Worm (Caenorhabditis elegans) whole organism, young adult: ENCODE data around the gene aak-2.

Experiments used
- B0035.1 ChIP-seq: sonication (generic microtip); optimal IDR thresholded peaks from 2 replicates; lab custom pipeline; 2016; ENCODE audit warnings: missing genetic modification characterization, mild to moderate bottlenecking, missing compliant biosample characterization, missing genotype, missing genetic modification reagents
- F49E8.2 ChIP-seq: sonication (generic microtip); optimal IDR thresholded peaks from 3 replicates; lab custom pipeline; 2017; ENCODE audit warnings: missing genetic modification characterization, mild to moderate bottlenecking, missing compliant biosample characterization, antibody characterized with exemption, moderate library complexity; ENCODE audit not compliant: insufficient read depth
- K11D2.4 ChIP-seq: fragments of 200-800 bp; sonication (Bioruptor generic); IDR thresholded peaks from 2 replicates; pipeline ENCODE4 v1.3.6; 2022; ENCODE audit warnings: missing genetic modification reagents, missing genetic modification characterization, missing compliant biosample characterization
- K12H6.12 ChIP-seq: fragments of 200-800 bp; sonication (Bioruptor generic); optimal IDR thresholded peaks from 2 replicates; lab custom pipeline; 2018; ENCODE audit warnings: mild to moderate bottlenecking, missing genetic modification characterization, missing compliant biosample characterization
- T07F8.4 ChIP-seq: sonication (generic microtip); optimal IDR thresholded peaks from 2 replicates; lab custom pipeline; 2016; ENCODE audit warnings: mild to moderate bottlenecking, missing genetic modification characterization, moderate library complexity, missing compliant biosample characterization
- T26A5.8 ChIP-seq: sonication (generic microtip); optimal IDR thresholded peaks from 2 replicates; lab custom pipeline; 2016; ENCODE audit warnings: missing genetic modification characterization, missing compliant biosample characterization
- Y95B8A.8 ChIP-seq: fragments of 200-800 bp; sonication (Bioruptor generic); IDR thresholded peaks from 2 replicates; pipeline ENCODE4 v1.3.6; 2022; ENCODE audit warnings: missing genetic modification reagents, missing genetic modification characterization, missing compliant biosample characterization
- athp-1 ChIP-seq: sonication (generic microtip); optimal IDR thresholded peaks from 2 replicates; lab custom pipeline; 2017; ENCODE audit warnings: mild to moderate bottlenecking, missing genetic modification characterization, missing compliant biosample characterization
- attf-3 ChIP-seq: fragments of 200-800 bp; sonication (Bioruptor generic); conservative IDR thresholded peaks from 2 replicates; pipeline ENCODE4 v1.3.6; 2022; ENCODE audit warnings: missing genetic modification reagents, missing genetic modification characterization, missing compliant biosample characterization
- ceh-27 ChIP-seq: fragments of 200-800 bp; sonication (Bioruptor generic); optimal IDR thresholded peaks from 2 replicates; lab custom pipeline; 2018; ENCODE audit warnings: mild to moderate bottlenecking, missing genetic modification characterization, moderate library complexity, missing compliant biosample characterization
- ceh-58 ChIP-seq: fragments of 200-800 bp; sonication (Bioruptor generic); IDR thresholded peaks from 2 replicates; pipeline ENCODE4 v1.3.6; 2022; ENCODE audit warnings: missing genetic modification characterization, missing compliant biosample characterization
- die-1 ChIP-seq: sonication (generic microtip); optimal IDR thresholded peaks from 2 replicates; lab custom pipeline; 2016; ENCODE audit warnings: missing genotype, mild to moderate bottlenecking, missing genetic modification characterization, missing compliant biosample characterization
- dox-1 ChIP-seq: fragments of 200-800 bp; sonication (Bioruptor generic); IDR thresholded peaks from 2 replicates; pipeline ENCODE4 v1.3.6; 2022; ENCODE audit warnings: missing genetic modification reagents, missing genetic modification characterization, missing compliant biosample characterization
- dpff-1 ChIP-seq: sonication (generic microtip); optimal IDR thresholded peaks from 2 replicates; lab custom pipeline; 2017; ENCODE audit warnings: mild to moderate bottlenecking, missing genetic modification characterization, missing compliant biosample characterization
- ets-4 ChIP-seq: fragments of 200-800 bp; sonication (Bioruptor generic); optimal IDR thresholded peaks from 2 replicates; lab custom pipeline; 2018; ENCODE audit warnings: mild to moderate bottlenecking, missing genetic modification characterization, missing compliant biosample characterization
- gei-17 ChIP-seq: fragments of 200-800 bp; sonication (Bioruptor generic); optimal IDR thresholded peaks from 2 replicates; lab custom pipeline; 2018; ENCODE audit warnings: mild to moderate bottlenecking, missing genetic modification characterization, missing compliant biosample characterization
- hmg-1.2 ChIP-seq: fragments of 200-800 bp; sonication (Bioruptor generic); IDR thresholded peaks from 2 replicates; pipeline ENCODE4 v1.3.6; 2022; ENCODE audit warnings: missing genetic modification reagents, missing genetic modification characterization, missing compliant biosample characterization
- hmg-20 ChIP-seq: fragments of 200-800 bp; sonication (Bioruptor generic); IDR thresholded peaks from 2 replicates; pipeline ENCODE4 v1.3.6; 2022; ENCODE audit warnings: missing genetic modification reagents, missing genetic modification characterization, missing compliant biosample characterization
- hsf-1 ChIP-seq: fragments of 200-800 bp; sonication (Bioruptor generic); IDR thresholded peaks from 2 replicates; pipeline ENCODE4 v1.3.6; 2022; ENCODE audit warnings: missing genetic modification reagents, missing genetic modification characterization, missing compliant biosample characterization
- let-607 ChIP-seq, 2 experiments: fragments of 200-800 bp in 1 of 2; sonication (Bioruptor generic) in 1 of 2; sonication (generic microtip) in 1 of 2; optimal IDR thresholded peaks; 2 replicates each; lab custom pipeline; 2016 to 2018; ENCODE audit warnings: mild to moderate bottlenecking in 2 of 2, missing compliant biosample characterization in 2 of 2, missing genetic modification characterization in 2 of 2, moderate library complexity in 2 of 2, missing genotype in 1 of 2
- lin-40 ChIP-seq: sonication (generic microtip); optimal IDR thresholded peaks from 2 replicates; lab custom pipeline; 2016; ENCODE audit warnings: missing genetic modification characterization, mild to moderate bottlenecking, missing compliant biosample characterization, missing genotype, missing genetic modification reagents
- nhr-27 ChIP-seq: fragments of 200-800 bp; sonication (Bioruptor generic); optimal IDR thresholded peaks from 2 replicates; lab custom pipeline; 2018; ENCODE audit warnings: mild to moderate bottlenecking, missing genetic modification characterization, moderate library complexity, missing compliant biosample characterization
- nhr-80 ChIP-seq: sonication (generic microtip); optimal IDR thresholded peaks from 2 replicates; lab custom pipeline; 2016; ENCODE audit warnings: missing genetic modification characterization, missing compliant biosample characterization
- pha-4 ChIP-seq: fragments of 150-350 bp; sonication (generic microtip); optimal IDR thresholded peaks from 2 replicates; lab custom pipeline; 2014; ENCODE audit warnings: missing biosample characterization, missing genetic modification reagents, missing genetic modification characterization
- somi-1 ChIP-seq: fragments of 200-800 bp; sonication (Bioruptor generic); optimal IDR thresholded peaks from 2 replicates; lab custom pipeline; 2018; ENCODE audit warnings: mild to moderate bottlenecking, missing genetic modification characterization, missing compliant biosample characterization
- sptf-2 ChIP-seq: fragments of 200-800 bp; sonication (Bioruptor generic); optimal IDR thresholded peaks from 2 replicates; lab custom pipeline; 2018; ENCODE audit warnings: mild to moderate bottlenecking, missing genetic modification characterization, missing compliant biosample characterization
- tbp1 ChIP-seq: fragments of 200-800 bp; sonication (Bioruptor generic); optimal IDR thresholded peaks from 2 replicates; lab custom pipeline; 2018; ENCODE audit warnings: mild to moderate bottlenecking, missing genetic modification characterization, missing compliant biosample characterization
- unc-130 ChIP-seq: sonication (generic microtip); optimal IDR thresholded peaks from 2 replicates; lab custom pipeline; 2016; ENCODE audit warnings: missing genetic modification reagents, missing genetic modification characterization, missing compliant biosample characterization
- zfh-2 ChIP-seq: fragments of 200-800 bp; sonication (Bioruptor generic); conservative IDR thresholded peaks from 2 replicates; pipeline ENCODE4 v1.3.6; 2022; ENCODE audit warnings: missing genetic modification reagents, missing genetic modification characterization, missing compliant biosample characterization
- ztf-22 ChIP-seq: fragments of 200-800 bp; sonication (Bioruptor generic); optimal IDR thresholded peaks from 2 replicates; lab custom pipeline; 2018; ENCODE audit warnings: mild to moderate bottlenecking, missing genetic modification characterization, moderate library complexity, missing compliant biosample characterization
- ztf-26 ChIP-seq: sonication (generic microtip); optimal IDR thresholded peaks from 2 replicates; lab custom pipeline; 2017; ENCODE audit warnings: missing genetic modification characterization, missing compliant biosample characterization

Gene aak-2

ce11 chrX:16770398-16770797 is 25.5 kb upstream of the aak-2 start, which contains the start of gene mct-6:
Gene mct-6 (minus strand): TSS chrX:16770498.
- TF ChIP-seq T26A5.8 (tag; lab: Kevin White, UChicago): no peak
- TF ChIP-seq gei-17: no peak
- no peak for TF ChIP-seq B0035.1 (tag; lab: Kevin White, UChicago)
- no peak for TF ChIP-seq hmg-1.2 (GFP tag; lab: Robert Waterston, UW)
- TF ChIP-seq hmg-20 (GFP tag; lab: Robert Waterston, UW): no peak
- no peak for TF ChIP-seq sptf-2 (GFP tag; lab: Kevin White, UChicago)
- TF ChIP-seq unc-130: no peak
- TF ChIP-seq dpff-1 (tag; lab: Kevin White, UChicago): no peak

ce11 chrX:16770919-16771318 is 25.0 kb upstream of the aak-2 start:
- no peak for TF ChIP-seq let-607 (tag; optimal IDR thresholded peaks at IDR 0.05; lab: Kevin White, UChicago)
- 0 out of 2 replicates have a peak, but pooled peaks have one; percentile 28 for TF ChIP-seq dox-1
- TF ChIP-seq Y95B8A.8 (GFP tag; lab: Robert Waterston, UW): 0 out of 2 replicates have a peak, but pooled peaks have one; percentile 29
- TF ChIP-seq K11D2.4: 0 out of 2 replicates have a peak, but pooled peaks have one; percentile 25
- peak; percentile 44; the same call in 1 of the 2 replicates for TF ChIP-seq zfh-2 (GFP tag; lab: Robert Waterston, UW)

ce11 chrX:16772112-16772731 is 23.7 kb upstream of the aak-2 start:
- TF ChIP-seq athp-1 (tag; lab: Kevin White, UChicago) (no peak), ceh-27 (GFP tag; lab: Kevin White, UChicago) (peak; percentile 66)
- TF ChIP-seq, all 124 proteins: peak for 1

ce11 chrX:16773421-16773820 is 22.5 kb upstream of the aak-2 start:
- peak; percentile 46 for TF ChIP-seq nhr-80
- no peak for TF ChIP-seq K11D2.4
- TF ChIP-seq, all 124 proteins: peak for 1

- TF ChIP-seq ets-4 (GFP tag; lab: Kevin White, UChicago) (peak; percentile 43), F49E8.2 (tag; lab: Kevin White, UChicago) (no peak), lin-40 (tag; lab: Kevin White, UChicago) (peak; percentile 62), K12H6.12 (tag; lab: Kevin White, UChicago) (no peak), let-607 (tag; optimal IDR thresholded peaks at IDR 0.05; lab: Kevin White, UChicago) (peak; percentile 71 to 93), somi-1 (GFP tag; lab: Kevin White, UChicago) (peak; percentile 79), T07F8.4 (tag; lab: Kevin White, UChicago) (no peak), nhr-80 (peak; percentile 97), ceh-58 (no peak), tbp1 (peak; percentile 8), dpff-1 (tag; lab: Kevin White, UChicago) (no peak), ztf-22 (GFP tag; lab: Kevin White, UChicago) (peak; percentile 13), ztf-26 (tag; lab: Kevin White, UChicago) (peak; percentile 68), unc-130 (no peak), die-1 (no peak), pha-4 (tag; lab: Kevin White, UChicago) (no peak), attf-3 (GFP tag; lab: Robert Waterston, UW) (no peak), nhr-27 (tag; lab: Kevin White, UChicago) (no peak), hsf-1 (no peak)
- TF ChIP-seq, all 124 proteins: peak for 8
Observed at ce11 chrX:16775335-16775835, 20.5 kb upstream of the aak-2 start.
